Fruit fly (Drosophila melanogaster): ENCODE results near the gene Rpn3.

The Rpn3 gene

dm6 chr2L:19041590-19041989 lies 10.0 kb upstream of the Rpn3 start, which contains the start of gene Catsup (continued):
- TF ChIP-seq sqz (GFP tag; optimal IDR thresholded peaks at IDR 0.05) (no peak), CG14860 (GFP tag; IDR thresholded peaks at IDR 0.05; ENCODE audit: partially characterized antibody) (peak; percentile 47; the same call in 2 of the 3 replicates), CG7372 (GFP tag; IDR thresholded peaks at IDR 0.05) (no peak), CG1603 (tag; optimal IDR thresholded peaks at IDR 0.05) (peak; percentile 6), CG11456 (GFP tag; IDR thresholded peaks at IDR 0.05) (no peak), zfh2 (GFP tag; optimal IDR thresholded peaks at IDR 0.05) (no peak), cwo (GFP tag; optimal IDR thresholded peaks at IDR 0.05) (no peak), CrebB (tag; optimal IDR thresholded peaks at IDR 0.05) (no peak), mld (GFP tag; IDR thresholded peaks at IDR 0.05; ENCODE audit: partially characterized antibody) (no peak; the same call in 2 of the 3 replicates), Drgx (GFP tag; IDR thresholded peaks at IDR 0.05) (no peak), hth (optimal IDR thresholded peaks at IDR 0.05) (no peak), oc (tag; optimal IDR thresholded peaks at IDR 0.05) (no peak), Dbx (GFP tag; IDR thresholded peaks at IDR 0.05) (no peak), Dfd (GFP tag; optimal IDR thresholded peaks at IDR 0.05) (no peak), chinmo (GFP tag; IDR thresholded peaks at IDR 0.05; ENCODE audit: partially characterized antibody) (no peak), Side (GFP tag; optimal IDR thresholded peaks at IDR 0.05) (no peak), cg (GFP tag; optimal IDR thresholded peaks at IDR 0.05) (no peak), vvl (GFP tag; IDR thresholded peaks at IDR 0.05) (no peak), CG11247 (GFP tag; IDR thresholded peaks at IDR 0.05) (no peak), CG9817 (tag; optimal IDR thresholded peaks at IDR 0.05) (no peak), CG18619 (GFP tag; optimal IDR thresholded peaks at IDR 0.05) (no peak), CG11560 (tag; IDR thresholded peaks at IDR 0.05) (no peak), CG13894 (tag; optimal IDR thresholded peaks at IDR 0.05) (no peak), ab (GFP tag; optimal IDR thresholded peaks at IDR 0.05) (no peak), lilli (GFP tag; optimal IDR thresholded peaks at IDR 0.05) (no peak), Asciz (GFP tag; optimal IDR thresholded peaks at IDR 0.05) (no peak), trh (GFP tag; optimal IDR thresholded peaks at IDR 0.05) (no peak), Atf-2 (GFP tag; optimal IDR thresholded peaks at IDR 0.05) (no peak), D (optimal IDR thresholded peaks at IDR 0.05) (no peak), D (GFP tag; optimal IDR thresholded peaks at IDR 0.05) (no peak), nom (GFP tag; optimal IDR thresholded peaks at IDR 0.05) (no peak), fd96Cb (tag; optimal IDR thresholded peaks at IDR 0.05) (no peak), CG31365 (tag; optimal IDR thresholded peaks at IDR 0.05) (no peak), Hr51 (GFP tag; optimal IDR thresholded peaks at IDR 0.05) (no peak), Myb (GFP tag; optimal IDR thresholded peaks at IDR 0.05) (peak; percentile 46), Ptx1 (GFP tag; IDR thresholded peaks at IDR 0.05) (no peak), CG34422 (GFP tag; IDR thresholded peaks at IDR 0.05) (no peak), pzg (GFP tag; optimal IDR thresholded peaks at IDR 0.05) (peak; percentile 29), CG17912 (GFP tag; optimal IDR thresholded peaks at IDR 0.05) (no peak), so (GFP tag; IDR thresholded peaks at IDR 0.05) (no peak), schlank (tag; optimal IDR thresholded peaks at IDR 0.05) (no peak), Jarid2 (GFP tag; optimal IDR thresholded peaks at IDR 0.05) (no peak), jigr1 (GFP tag; IDR thresholded peaks at IDR 0.05) (no peak), Dip2 (GFP tag; IDR thresholded peaks at IDR 0.05) (no peak), fd64A (GFP tag; optimal IDR thresholded peaks at IDR 0.05) (no peak), CG4424 (GFP tag; optimal IDR thresholded peaks at IDR 0.05) (no peak), CG17359 (tag; optimal IDR thresholded peaks at IDR 0.05) (no peak), crol (GFP tag; IDR thresholded peaks at IDR 0.05) (no peak), PHDP (tag; optimal IDR thresholded peaks at IDR 0.05) (no peak), az2 (GFP tag; optimal IDR thresholded peaks at IDR 0.05) (no peak), zen (tag; optimal IDR thresholded peaks at IDR 0.05) (no peak), eyg (GFP tag; optimal IDR thresholded peaks at IDR 0.05) (no peak), h (optimal IDR thresholded peaks at IDR 0.05) (no peak)
